Fruit fly (Drosophila melanogaster) whole organism, pupa: ENCODE results near the gene Sec20.

Experiments
- CG14655 ChIP-seq: fragments of 200-800 bp; sonication (Bioruptor generic); optimal IDR thresholded peaks from 3 replicates; lab custom pipeline; 2017; ENCODE audit warnings: mild to moderate bottlenecking, missing biosample characterization, missing genetic modification reagents, missing genetic modification characterization
- CG15710 ChIP-seq: fragments of 200-800 bp; sonication (Bioruptor generic); optimal IDR thresholded peaks from 2 replicates; lab custom pipeline; 2018; ENCODE audit warnings: missing biosample characterization, mild to moderate bottlenecking, missing genetic modification characterization, moderate library complexity
- CG17806 ChIP-seq: fragments of 200-800 bp; sonication (Bioruptor generic); optimal IDR thresholded peaks from 2 replicates; lab custom pipeline; 2018; ENCODE audit warnings: missing biosample characterization, mild to moderate bottlenecking, missing genetic modification characterization, moderate library complexity
- CG34367 ChIP-seq: fragments of 200-800 bp; sonication (Bioruptor generic); optimal IDR thresholded peaks from 2 replicates; lab custom pipeline; 2018; ENCODE audit warnings: missing biosample characterization, mild to moderate bottlenecking, missing genetic modification characterization
- EcR ChIP-seq: fragments of 200-800 bp; sonication (Bioruptor generic); optimal IDR thresholded peaks from 3 replicates; lab custom pipeline; 2019; ENCODE audit warnings: missing biosample characterization, missing genetic modification characterization, mild to moderate bottlenecking, moderate library complexity, missing genetic modification reagents
- Pif1A ChIP-seq: fragments of 200-800 bp; sonication (Bioruptor generic); optimal IDR thresholded peaks from 3 replicates; lab custom pipeline; 2016; ENCODE audit warnings: missing biosample characterization, missing genetic modification characterization

dm6 chr3R:5791497-5791896, 32.8 kb downstream of the Sec20 start, which contains the start of gene Hpf1:
- TF ChIP-seq CG34367 (tag; lab: Kevin White, UChicago) (peak; percentile 99), EcR (peak; percentile 63), CG14655 (GFP tag; lab: Kevin White, UChicago) (peak; percentile 99), CG15710 (tag; lab: Kevin White, UChicago) (peak; percentile 99), CG17806 (tag; lab: Kevin White, UChicago) (peak; percentile 99), Pif1A (GFP tag; lab: Kevin White, UChicago) (peak; percentile 99)
